Worm (Caenorhabditis elegans): ENCODE results near the gene F55B12.2.

ce11 chrV:13843147-13843546, 26.4 kb upstream of the F55B12.2 start, which contains the start of gene srx-130:
- TF ChIP-seq hnd-1 (tag; optimal IDR thresholded peaks at IDR 0.05) (no peak), B0310.2 (tag; optimal IDR thresholded peaks at IDR 0.05) (no peak), ceh-36 (tag; optimal IDR thresholded peaks at IDR 0.05) (no peak), tra-4 (tag; optimal IDR thresholded peaks at IDR 0.05) (no peak), tbx-37 (GFP tag; conservative IDR thresholded peaks at IDR 0.05) (no peak), ama-1 (optimal IDR thresholded peaks at IDR 0.05) (no peak), aly-1 (tag; optimal IDR thresholded peaks at IDR 0.05) (no peak), hmbx-1 (tag; optimal IDR thresholded peaks at IDR 0.05) (no peak), flt-1 (GFP tag; IDR thresholded peaks at IDR 0.05) (no peak), hmg-4 (GFP tag; optimal IDR thresholded peaks at IDR 0.05) (no peak)

Measured in whole organism, early embryonic.